4 worm cellular contexts compared by ENCODE assay signal in genomic region chrIII:12429579-12430084, ce11.
A peak's percentile ranks its signal among the peaks of the same experiment; 100 is the strongest.
TF ChIP-seq lines count a peak whose summit lies in the region.

TSS of gene snr-6 (minus strand) at chrIII:12429629.

TF ChIP-seq in whole organism, L2 larva, 48 proteins besides CTCF, POLR2A, EP300 and RAD21 (continues in another document):
- TF ChIP-seq skn-1 (tag; optimal IDR thresholded peaks at IDR 0.05; lab: Kevin White, UChicago) = no peak
- TF ChIP-seq ceh-16 (tag; optimal IDR thresholded peaks at IDR 0.05; lab: Kevin White, UChicago) = no peak
- no peak for TF ChIP-seq nhr-23 (tag; optimal IDR thresholded peaks at IDR 0.05; lab: Kevin White, UChicago)
- peak; percentile 25 for TF ChIP-seq lin-11 (tag; optimal IDR thresholded peaks at IDR 0.05; lab: Kevin White, UChicago)
- TF ChIP-seq C34F6.9 (tag; optimal IDR thresholded peaks at IDR 0.05; lab: Kevin White, UChicago) = peak; percentile 85
- TF ChIP-seq nhr-21 (tag; optimal IDR thresholded peaks at IDR 0.05; lab: Kevin White, UChicago) = peak; percentile 27
- peak; percentile 20 for TF ChIP-seq blmp-1 (tag; optimal IDR thresholded peaks at IDR 0.05; lab: Kevin White, UChicago; ENCODE audit: insufficient read depth)
- peak; percentile 29 for TF ChIP-seq snpc-4 (tag; optimal IDR thresholded peaks at IDR 0.05; lab: Kevin White, UChicago)
- TF ChIP-seq nhr-6 (tag; optimal IDR thresholded peaks at IDR 0.05; lab: Kevin White, UChicago) = peak; percentile 1
- TF ChIP-seq crh-2 (tag; optimal IDR thresholded peaks at IDR 0.05; lab: Kevin White, UChicago) = peak; percentile 49
- TF ChIP-seq R02D3.7 (tag; optimal IDR thresholded peaks at IDR 0.05; lab: Kevin White, UChicago) = no peak
- peak; percentile 49 for TF ChIP-seq sma-3 (GFP tag; optimal IDR thresholded peaks at IDR 0.05; lab: Kevin White, UChicago)
- TF ChIP-seq ztf-4 (tag; optimal IDR thresholded peaks at IDR 0.05; lab: Kevin White, UChicago) = no peak
- no peak for TF ChIP-seq ZK546.5 (tag; optimal IDR thresholded peaks at IDR 0.05; lab: Kevin White, UChicago)
- peak; percentile 79 for TF ChIP-seq nhr-129 (tag; optimal IDR thresholded peaks at IDR 0.05; lab: Kevin White, UChicago)
- TF ChIP-seq nhr-11 (tag; optimal IDR thresholded peaks at IDR 0.05; lab: Kevin White, UChicago) = no peak
- TF ChIP-seq zag-1 (tag; optimal IDR thresholded peaks at IDR 0.05; lab: Kevin White, UChicago) = peak; percentile 11
- TF ChIP-seq peb-1 (tag; optimal IDR thresholded peaks at IDR 0.05; lab: Kevin White, UChicago) = no peak
- no peak for TF ChIP-seq ztf-11 (tag; optimal IDR thresholded peaks at IDR 0.05; lab: Kevin White, UChicago)
- TF ChIP-seq ztf-1 (GFP tag; conservative IDR thresholded peaks at IDR 0.05; lab: Robert Waterston, UW) = no peak
- peak; percentile 96 for TF ChIP-seq gmeb-1 (tag; optimal IDR thresholded peaks at IDR 0.05; lab: Kevin White, UChicago)
- peak; percentile 93 for TF ChIP-seq unc-55 (GFP tag; optimal IDR thresholded peaks at IDR 0.05; lab: Kevin White, UChicago)
- no peak for TF ChIP-seq elt-1 (tag; optimal IDR thresholded peaks at IDR 0.05; lab: Kevin White, UChicago)
- TF ChIP-seq F13H6.1 (tag; optimal IDR thresholded peaks at IDR 0.05; lab: Kevin White, UChicago) = peak; percentile 38

TF ChIP-seq in whole organism, L4 larva, 104 proteins besides CTCF, POLR2A, EP300 and RAD21 (continues in another document):
- TF ChIP-seq lin-13 (GFP tag; optimal IDR thresholded peaks at IDR 0.05; lab: Kevin White, UChicago) (peak; percentile 33), lin-38 (GFP tag; IDR thresholded peaks at IDR 0.05; lab: Robert Waterston, UW) (peak; percentile 65), hlh-30 (tag; optimal IDR thresholded peaks at IDR 0.05; lab: Kevin White, UChicago; ENCODE audit: insufficient read depth) (peak; percentile 59), lsy-2 (tag; optimal IDR thresholded peaks at IDR 0.05; lab: Kevin White, UChicago) (peak; percentile 91 to 99), nhr-11 (tag; optimal IDR thresholded peaks at IDR 0.05; lab: Kevin White, UChicago) (peak; percentile 46), nhr-77 (tag; optimal IDR thresholded peaks at IDR 0.05; lab: Kevin White, UChicago) (peak; percentile 60), Y75B8A.6 (GFP tag; IDR thresholded peaks at IDR 0.05; lab: Robert Waterston, UW) (no peak), hmg-1.1 (GFP tag; IDR thresholded peaks at IDR 0.05; lab: Robert Waterston, UW) (peak; percentile 41; the same call in 1 of the 2 replicates), mes-2 (tag; optimal IDR thresholded peaks at IDR 0.05; lab: Kevin White, UChicago; ENCODE audit: poor library complexity, severe bottlenecking) (peak; percentile 84), mep-1 (tag; optimal IDR thresholded peaks at IDR 0.05; lab: Kevin White, UChicago) (peak; percentile 59), dpl-1 (GFP tag; optimal IDR thresholded peaks at IDR 0.05; lab: Kevin White, UChicago) (peak; percentile 97), nhr-28 (tag; optimal IDR thresholded peaks at IDR 0.05; lab: Kevin White, UChicago) (peak; percentile 17), R02D3.7 (tag; optimal IDR thresholded peaks at IDR 0.05; lab: Kevin White, UChicago) (no peak), mdl-1 (tag; optimal IDR thresholded peaks at IDR 0.05; lab: Kevin White, UChicago) (no peak), egl-27 (tag; optimal IDR thresholded peaks at IDR 0.05; lab: Kevin White, UChicago) (no peak), dve-1 (tag; optimal IDR thresholded peaks at IDR 0.05; lab: Kevin White, UChicago; ENCODE audit: insufficient read depth) (peak; percentile 22), F37D6.2 (tag; optimal IDR thresholded peaks at IDR 0.05; lab: Kevin White, UChicago) (peak; percentile 10), mxl-3 (GFP tag; optimal IDR thresholded peaks at IDR 0.05; lab: Kevin White, UChicago) (no peak), unc-130 (GFP tag; optimal IDR thresholded peaks at IDR 0.05; lab: Kevin White, UChicago) (peak; percentile 40), rbr-2 (tag; optimal IDR thresholded peaks at IDR 0.05; lab: Kevin White, UChicago) (no peak), nhr-237 (tag; optimal IDR thresholded peaks at IDR 0.05; lab: Kevin White, UChicago) (no peak), hif-1 (tag; optimal IDR thresholded peaks at IDR 0.05; lab: Kevin White, UChicago) (peak in 1 of 2 experiments; percentile 33), hlh-11 (tag; optimal IDR thresholded peaks at IDR 0.05; lab: Kevin White, UChicago) (peak; percentile 6)

TF ChIP-seq in whole organism, late embryonic, 69 proteins besides CTCF, POLR2A, EP300 and RAD21:
- TF ChIP-seq tbx-2 (tag; optimal IDR thresholded peaks at IDR 0.05; lab: Kevin White, UChicago) (peak; percentile 41), unc-42 (tag; optimal IDR thresholded peaks at IDR 0.05; lab: Kevin White, UChicago) (peak; percentile 63), ceh-48 (tag; optimal IDR thresholded peaks at IDR 0.05; lab: Kevin White, UChicago) (peak; percentile 13), lin-11 (tag; optimal IDR thresholded peaks at IDR 0.05; lab: Kevin White, UChicago) (no peak), ceh-31 (tag; optimal IDR thresholded peaks at IDR 0.05; lab: Kevin White, UChicago) (peak; percentile 24), nfya-1 (tag; optimal IDR thresholded peaks at IDR 0.05; lab: Kevin White, UChicago) (peak; percentile 84), ets-4 (tag; optimal IDR thresholded peaks at IDR 0.05; lab: Kevin White, UChicago) (peak; percentile 2), ceh-9 (tag; optimal IDR thresholded peaks at IDR 0.05; lab: Kevin White, UChicago) (no peak), ceh-2 (tag; optimal IDR thresholded peaks at IDR 0.05; lab: Kevin White, UChicago) (peak; percentile 7), tbx-7 (tag; optimal IDR thresholded peaks at IDR 0.05; lab: Kevin White, UChicago) (no peak), ceh-14 (tag; optimal IDR thresholded peaks at IDR 0.05; lab: Kevin White, UChicago) (peak; percentile 18), dmd-4 (tag; optimal IDR thresholded peaks at IDR 0.05; lab: Kevin White, UChicago; ENCODE audit: borderline replicate concordance) (no peak), unc-86 (tag; optimal IDR thresholded peaks at IDR 0.05; lab: Kevin White, UChicago) (no peak), pax-1 (tag; optimal IDR thresholded peaks at IDR 0.05; lab: Kevin White, UChicago) (peak; percentile 55), pat-9 (tag; optimal IDR thresholded peaks at IDR 0.05; lab: Kevin White, UChicago) (no peak), elt-2 (tag; optimal IDR thresholded peaks at IDR 0.05; lab: Kevin White, UChicago) (peak; percentile 17), pag-3 (tag; optimal IDR thresholded peaks at IDR 0.05; lab: Kevin White, UChicago; ENCODE audit: borderline replicate concordance) (no peak), pqm-1 (tag; optimal IDR thresholded peaks at IDR 0.05; lab: Kevin White, UChicago) (peak; percentile 16)

TF ChIP-seq in whole organism, mixed stage, embryonic, 35 proteins besides CTCF, POLR2A, EP300 and RAD21:
- TF ChIP-seq unc-39 (tag; optimal IDR thresholded peaks at IDR 0.05; lab: Kevin White, UChicago) (no peak), hlh-1 (tag; optimal IDR thresholded peaks at IDR 0.05; lab: Kevin White, UChicago) (peak; percentile 50), snpc-4 (tag; optimal IDR thresholded peaks at IDR 0.05; lab: Kevin White, UChicago) (no peak), zip-8 (tag; optimal IDR thresholded peaks at IDR 0.05; lab: Kevin White, UChicago) (no peak), sem-2 (GFP tag; optimal IDR thresholded peaks at IDR 0.05; lab: Kevin White, UChicago) (no peak), lin-32 (GFP tag; optimal IDR thresholded peaks at IDR 0.05; lab: Kevin White, UChicago) (no peak), lin-13 (tag; optimal IDR thresholded peaks at IDR 0.05; lab: Kevin White, UChicago) (peak; percentile 52), ces-1 (GFP tag; optimal IDR thresholded peaks at IDR 0.05; lab: Kevin White, UChicago) (peak; percentile 61), pha-4 (tag; optimal IDR thresholded peaks at IDR 0.05; lab: Kevin White, UChicago) (peak; percentile 60), M03D4.4 (tag; optimal IDR thresholded peaks at IDR 0.05; lab: Kevin White, UChicago) (peak; percentile 9), tbx-8 (GFP tag; optimal IDR thresholded peaks at IDR 0.05; lab: Kevin White, UChicago) (no peak), elt-3 (tag; optimal IDR thresholded peaks at IDR 0.05; lab: Kevin White, UChicago) (no peak), flh-1 (GFP tag; optimal IDR thresholded peaks at IDR 0.05; lab: Kevin White, UChicago) (no peak), ztf-11 (tag; optimal IDR thresholded peaks at IDR 0.05; lab: Kevin White, UChicago) (no peak), nhr-76 (tag; optimal IDR thresholded peaks at IDR 0.05; lab: Kevin White, UChicago) (no peak), lsy-2 (tag; optimal IDR thresholded peaks at IDR 0.05; lab: Kevin White, UChicago) (peak; percentile 98), elt-1 (tag; optimal IDR thresholded peaks at IDR 0.05; lab: Kevin White, UChicago; ENCODE audit: borderline replicate concordance, insufficient read depth) (no peak), unc-120 (tag; optimal IDR thresholded peaks at IDR 0.05; lab: Kevin White, UChicago; ENCODE audit: poor library complexity, severe bottlenecking) (peak; percentile 2), mab-5 (tag; optimal IDR thresholded peaks at IDR 0.05; lab: Kevin White, UChicago) (no peak), blmp-1 (tag; optimal IDR thresholded peaks at IDR 0.05; lab: Kevin White, UChicago) (no peak), nhr-12 (tag; optimal IDR thresholded peaks at IDR 0.05; lab: Kevin White, UChicago) (no peak), nhr-28 (tag; optimal IDR thresholded peaks at IDR 0.05; lab: Kevin White, UChicago) (no peak), mls-2 (tag; optimal IDR thresholded peaks at IDR 0.05; lab: Kevin White, UChicago) (no peak), drap-1 (GFP tag; optimal IDR thresholded peaks at IDR 0.05; lab: Kevin White, UChicago) (peak; percentile 7), ceh-83 (GFP tag; optimal IDR thresholded peaks at IDR 0.05; lab: Kevin White, UChicago) (peak; percentile 23), sptf-1 (tag; optimal IDR thresholded peaks at IDR 0.05; lab: Kevin White, UChicago) (peak; percentile 12), ceh-43 (GFP tag; optimal IDR thresholded peaks at IDR 0.05; lab: Kevin White, UChicago) (no peak), ham-2 (GFP tag; optimal IDR thresholded peaks at IDR 0.05; lab: Kevin White, UChicago) (no peak), nhr-237 (tag; optimal IDR thresholded peaks at IDR 0.05; lab: Kevin White, UChicago) (peak; percentile 73), nhr-2 (tag; optimal IDR thresholded peaks at IDR 0.05; lab: Kevin White, UChicago) (no peak), mep-1 (tag; optimal IDR thresholded peaks at IDR 0.05; lab: Kevin White, UChicago) (peak; percentile 86), ceh-39 (tag; optimal IDR thresholded peaks at IDR 0.05; lab: Kevin White, UChicago) (peak; percentile 23), cnd-1 (tag; optimal IDR thresholded peaks at IDR 0.05; lab: Kevin White, UChicago) (no peak), unc-62 (GFP tag; optimal IDR thresholded peaks at IDR 0.05; lab: Kevin White, UChicago) (peak; percentile 3), bed-3 (GFP tag; optimal IDR thresholded peaks at IDR 0.05; lab: Kevin White, UChicago) (no peak)
TF ChIP-seq in whole organism, mixed stage, embryonic: peak in this region for 14.
